Fruit fly (Drosophila melanogaster): ENCODE measurements around the gene Mhc.

DNA sequence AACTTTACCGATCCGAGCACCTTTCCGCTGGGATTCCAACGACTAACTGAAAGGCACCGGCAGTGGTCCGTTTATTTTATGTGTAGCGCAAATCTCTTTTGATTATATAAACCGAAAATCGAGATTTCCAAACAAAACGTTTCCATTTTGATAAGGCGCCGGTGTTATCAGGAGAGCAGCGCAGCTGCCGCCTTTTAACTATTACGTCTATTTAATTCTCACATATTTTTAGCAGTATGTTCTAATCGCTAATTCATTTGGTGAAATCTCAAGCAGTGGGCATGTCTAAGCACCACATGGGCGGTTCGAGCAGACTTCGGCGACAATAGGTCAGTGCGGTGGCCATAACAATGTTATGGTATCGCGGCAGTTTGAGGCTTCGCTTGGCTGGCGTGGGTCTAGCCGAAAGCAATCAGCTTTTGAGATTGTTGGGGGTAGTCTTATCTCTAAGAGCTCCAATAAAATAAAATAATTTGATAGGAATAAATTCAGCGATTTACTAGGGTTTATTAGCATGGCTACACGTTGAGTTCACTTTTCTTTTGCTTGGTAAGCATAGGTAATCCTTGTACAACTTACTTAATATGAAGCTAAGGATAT is 24.4 kb downstream of the Mhc start, which contains the start of gene Cyt-b5-r:
- TF ChIP-seq CG8478 (optimal IDR thresholded peaks at IDR 0.05) (no peak), CTCF (optimal IDR thresholded peaks at IDR 0.05) (no peak)

Measured in S2 (cell line).